Worm (Caenorhabditis elegans) whole organism, L4 larva: ENCODE data around the gene srh-92.

Experiments used
- gei-8 ChIP-seq: fragments of 200-800 bp; sonication (Bioruptor generic); optimal IDR thresholded peaks from 2 replicates; lab custom pipeline; 2018; ENCODE audit warnings: mild to moderate bottlenecking, missing genetic modification characterization, missing compliant biosample characterization
- lin-13 ChIP-seq: fragments of 150-350 bp; optimal IDR thresholded peaks from 2 replicates; lab custom pipeline; 2014; ENCODE audit warnings: missing biosample characterization, missing genetic modification reagents, missing genetic modification characterization
- mep-1 ChIP-seq: fragments of 150-350 bp; sonication (generic microtip); optimal IDR thresholded peaks from 3 replicates; lab custom pipeline; 2014; ENCODE audit warnings: missing biosample characterization, missing genetic modification characterization
- sdz-12 ChIP-seq: fragments of 200-800 bp; sonication (Bioruptor generic); optimal IDR thresholded peaks from 2 replicates; lab custom pipeline; 2018; ENCODE audit warnings: mild to moderate bottlenecking, missing genetic modification characterization, missing compliant biosample characterization
- unc-130 ChIP-seq: sonication (generic microtip); optimal IDR thresholded peaks from 2 replicates; lab custom pipeline; 2016; ENCODE audit warnings: missing genetic modification reagents, missing genetic modification characterization, missing compliant biosample characterization
- zip-2 ChIP-seq: fragments of 150-350 bp; optimal IDR thresholded peaks from 2 replicates; lab custom pipeline; 2014; ENCODE audit warnings: missing biosample characterization, missing genetic modification characterization
- ztf-11 ChIP-seq: fragments of 150-350 bp; optimal IDR thresholded peaks from 2 replicates; lab custom pipeline; 2014; ENCODE audit warnings: missing biosample characterization, missing genetic modification characterization

DNA sequence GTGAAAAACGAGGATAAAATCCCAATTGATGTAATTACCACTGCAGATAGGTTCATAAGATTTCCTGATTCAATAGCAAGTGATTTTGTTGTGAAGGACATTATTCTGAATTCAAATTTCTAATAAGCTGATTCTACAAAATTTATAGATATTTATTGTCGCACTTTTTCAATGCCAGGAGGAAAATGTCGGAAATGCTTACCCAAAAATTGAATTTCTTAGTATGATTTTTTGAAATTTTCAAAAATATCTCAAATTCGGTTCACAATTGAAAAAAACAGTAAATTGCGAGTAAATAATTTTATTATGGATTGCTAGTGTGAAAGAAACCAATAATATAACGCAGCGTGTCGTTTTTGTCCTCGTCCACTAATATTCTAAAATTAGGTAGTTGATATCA, 32.1 kb upstream of the srh-92 start, which contains the start of gene srbc-10:
- TF ChIP-seq sdz-12 (GFP tag; lab: Kevin White, UChicago) (no peak), mep-1 (tag; lab: Kevin White, UChicago) (no peak), gei-8 (no peak), ztf-11 (tag; lab: Kevin White, UChicago) (no peak), zip-2 (tag; lab: Kevin White, UChicago) (no peak), lin-13 (GFP tag; lab: Kevin White, UChicago) (no peak), unc-130 (GFP tag; lab: Kevin White, UChicago) (no peak)
